Worm (Caenorhabditis elegans) whole organism, young adult: ENCODE results near the gene Y40C5A.4.

ENCODE experiments used
- B0019.2 ChIP-seq: fragments of 200-800 bp; sonication (Bioruptor generic); conservative IDR thresholded peaks from 2 replicates; pipeline ENCODE4 v1.3.6; 2022; ENCODE audit warnings: missing genetic modification reagents, missing genetic modification characterization, missing compliant biosample characterization
- C17E4.6 ChIP-seq: fragments of 200-800 bp; sonication (Bioruptor generic); IDR thresholded peaks from 2 replicates; pipeline ENCODE4 v1.3.6; 2022; ENCODE audit warnings: missing genetic modification reagents, missing genetic modification characterization, missing compliant biosample characterization
- F33H1.4 ChIP-seq: fragments of 200-800 bp; sonication (Bioruptor generic); IDR thresholded peaks from 2 replicates; pipeline ENCODE4 v1.3.6; 2022; ENCODE audit warnings: missing genetic modification reagents, missing genetic modification characterization, missing compliant biosample characterization
- F55B11.4 ChIP-seq: sonication (generic microtip); optimal IDR thresholded peaks from 2 replicates; lab custom pipeline; 2016; ENCODE audit warnings: missing compliant biosample characterization, missing genetic modification characterization, borderline replicate concordance; ENCODE audit not compliant: insufficient read depth
- F57C9.4 ChIP-seq: sonication (generic microtip); optimal IDR thresholded peaks from 2 replicates; lab custom pipeline; 2017; ENCODE audit warnings: mild to moderate bottlenecking, missing genetic modification characterization, missing compliant biosample characterization
- K12H6.12 ChIP-seq: fragments of 200-800 bp; sonication (Bioruptor generic); optimal IDR thresholded peaks from 2 replicates; lab custom pipeline; 2018; ENCODE audit warnings: mild to moderate bottlenecking, missing genetic modification characterization, missing compliant biosample characterization
- T26A5.8 ChIP-seq: sonication (generic microtip); optimal IDR thresholded peaks from 2 replicates; lab custom pipeline; 2016; ENCODE audit warnings: missing genetic modification characterization, missing compliant biosample characterization
- Y53G8AR.9 ChIP-seq: fragments of 200-800 bp; sonication (Bioruptor generic); conservative IDR thresholded peaks from 2 replicates; pipeline ENCODE4 v1.3.6; 2022; ENCODE audit warnings: missing genetic modification reagents, missing genetic modification characterization, missing compliant biosample characterization
- Y56A3A.18 ChIP-seq: fragments of 200-800 bp; sonication (Bioruptor generic); IDR thresholded peaks from 2 replicates; pipeline ENCODE4 v1.3.6; 2022; ENCODE audit warnings: missing genetic modification reagents, missing genetic modification characterization, missing compliant biosample characterization
- Y79H2A.3 ChIP-seq: fragments of 200-800 bp; sonication (Bioruptor generic); conservative IDR thresholded peaks from 2 replicates; pipeline ENCODE4 v1.3.6; 2022; ENCODE audit warnings: missing genetic modification reagents, missing genetic modification characterization, missing compliant biosample characterization
- Y95B8A.8 ChIP-seq: fragments of 200-800 bp; sonication (Bioruptor generic); IDR thresholded peaks from 2 replicates; pipeline ENCODE4 v1.3.6; 2022; ENCODE audit warnings: missing genetic modification reagents, missing genetic modification characterization, missing compliant biosample characterization
- ama-1 ChIP-seq, 3 experiments: fragments of 150-350 bp in 1 of 3; sonication (generic microtip) in 2 of 3; optimal IDR thresholded peaks; 2 replicates each; lab custom pipeline; 2014 to 2018; ENCODE audit warnings: missing biosample characterization in 2 of 3, missing genetic modification characterization in 2 of 3, missing genetic modification reagents in 2 of 3
- atf-7 ChIP-seq: sonication (generic microtip); optimal IDR thresholded peaks from 2 replicates; lab custom pipeline; 2017; ENCODE audit warnings: mild to moderate bottlenecking, missing genetic modification characterization, missing compliant biosample characterization
- athp-1 ChIP-seq: sonication (generic microtip); optimal IDR thresholded peaks from 2 replicates; lab custom pipeline; 2017; ENCODE audit warnings: mild to moderate bottlenecking, missing genetic modification characterization, missing compliant biosample characterization
- attf-3 ChIP-seq: fragments of 200-800 bp; sonication (Bioruptor generic); conservative IDR thresholded peaks from 2 replicates; pipeline ENCODE4 v1.3.6; 2022; ENCODE audit warnings: missing genetic modification reagents, missing genetic modification characterization, missing compliant biosample characterization
- attf-5 ChIP-seq: fragments of 200-800 bp; sonication (Bioruptor generic); optimal IDR thresholded peaks from 2 replicates; lab custom pipeline; 2018; ENCODE audit warnings: mild to moderate bottlenecking, missing genetic modification characterization, missing compliant biosample characterization
- bed-1 ChIP-seq: fragments of 200-800 bp; sonication (Bioruptor generic); IDR thresholded peaks from 2 replicates; pipeline ENCODE4 v1.3.6; 2022; ENCODE audit warnings: missing genetic modification reagents, missing genetic modification characterization, missing compliant biosample characterization
- bed-2 ChIP-seq: fragments of 200-800 bp; sonication (Bioruptor generic); IDR thresholded peaks from 2 replicates; pipeline ENCODE4 v1.3.6; 2022; ENCODE audit warnings: missing genetic modification reagents, missing genetic modification characterization, missing compliant biosample characterization
- cebp-1 ChIP-seq, 2 experiments: fragments of 200-800 bp in 1 of 2; sonication (Bioruptor generic) in 1 of 2; sonication (generic microtip) in 1 of 2; IDR thresholded peaks in 1 of 2; optimal IDR thresholded peaks in 1 of 2; 2 replicates each; pipeline versions ENCODE4 v1.3.6 to Lab custom; 2017 to 2022; ENCODE audit warnings: missing compliant biosample characterization in 2 of 2, missing genetic modification characterization in 2 of 2, mild to moderate bottlenecking in 1 of 2, missing genetic modification reagents in 1 of 2, moderate library complexity in 1 of 2
- ceh-27 ChIP-seq: fragments of 200-800 bp; sonication (Bioruptor generic); optimal IDR thresholded peaks from 2 replicates; lab custom pipeline; 2018; ENCODE audit warnings: mild to moderate bottlenecking, missing genetic modification characterization, moderate library complexity, missing compliant biosample characterization
- chd-7 ChIP-seq: sonication (generic microtip); optimal IDR thresholded peaks from 2 replicates; lab custom pipeline; 2016; ENCODE audit warnings: mild to moderate bottlenecking, missing genetic modification characterization, moderate library complexity, missing compliant biosample characterization
- dpl-1 ChIP-seq: fragments of 150-350 bp; optimal IDR thresholded peaks from 2 replicates; lab custom pipeline; 2014; ENCODE audit warnings: missing biosample characterization, missing genetic modification reagents, missing genetic modification characterization
- egl-44 ChIP-seq: fragments of 200-800 bp; sonication (Bioruptor generic); IDR thresholded peaks from 2 replicates; pipeline ENCODE4 v1.3.6; 2022; ENCODE audit warnings: missing genetic modification reagents, missing genetic modification characterization, missing compliant biosample characterization
- ekl-4 ChIP-seq: fragments of 200-800 bp; sonication (Bioruptor generic); IDR thresholded peaks from 2 replicates; pipeline ENCODE4 v1.3.6; 2022; ENCODE audit warnings: missing genetic modification reagents, missing genetic modification characterization, missing compliant biosample characterization
- ets-4 ChIP-seq: fragments of 200-800 bp; sonication (Bioruptor generic); optimal IDR thresholded peaks from 2 replicates; lab custom pipeline; 2018; ENCODE audit warnings: mild to moderate bottlenecking, missing genetic modification characterization, missing compliant biosample characterization
- him-1 ChIP-seq: sonication (generic microtip); optimal IDR thresholded peaks from 2 replicates; lab custom pipeline; 2016; ENCODE audit warnings: missing genotype, missing genetic modification reagents, missing genetic modification characterization, missing compliant biosample characterization
- hmg-1.2 ChIP-seq: fragments of 200-800 bp; sonication (Bioruptor generic); IDR thresholded peaks from 2 replicates; pipeline ENCODE4 v1.3.6; 2022; ENCODE audit warnings: missing genetic modification reagents, missing genetic modification characterization, missing compliant biosample characterization
- lin-26 ChIP-seq: fragments of 200-800 bp; sonication (Bioruptor generic); IDR thresholded peaks from 2 replicates; pipeline ENCODE4 v1.3.6; 2022; ENCODE audit warnings: missing genetic modification reagents, missing genetic modification characterization, missing compliant biosample characterization
- lsl-1 ChIP-seq: fragments of 200-800 bp; sonication (Bioruptor generic); optimal IDR thresholded peaks from 2 replicates; lab custom pipeline; 2018; ENCODE audit warnings: mild to moderate bottlenecking, missing genetic modification characterization, moderate library complexity, missing compliant biosample characterization
- lsy-27 ChIP-seq: sonication (generic microtip); optimal IDR thresholded peaks from 2 replicates; lab custom pipeline; 2017; ENCODE audit warnings: missing genetic modification characterization, mild to moderate bottlenecking, missing compliant biosample characterization, antibody characterized with exemption, missing genotype, borderline replicate concordance; ENCODE audit not compliant: insufficient read depth
- madf-10 ChIP-seq: sonication (generic microtip); optimal IDR thresholded peaks from 2 replicates; lab custom pipeline; 2016; ENCODE audit warnings: mild to moderate bottlenecking, missing genetic modification characterization, missing compliant biosample characterization
- madf-6 ChIP-seq: fragments of 200-800 bp; sonication (Bioruptor generic); IDR thresholded peaks from 2 replicates; pipeline ENCODE4 v1.3.6; 2022; ENCODE audit warnings: missing genetic modification reagents, missing genetic modification characterization, missing compliant biosample characterization
- mes-4 ChIP-seq: sonication (generic microtip); optimal IDR thresholded peaks from 2 replicates; lab custom pipeline; 2016; ENCODE audit warnings: missing genotype, missing genetic modification characterization, missing compliant biosample characterization
- mxl-1 ChIP-seq: sonication (generic microtip); optimal IDR thresholded peaks from 2 replicates; lab custom pipeline; 2016; ENCODE audit warnings: missing genetic modification characterization, missing compliant biosample characterization
- pha-4 ChIP-seq: fragments of 150-350 bp; sonication (generic microtip); optimal IDR thresholded peaks from 2 replicates; lab custom pipeline; 2014; ENCODE audit warnings: missing biosample characterization, missing genetic modification reagents, missing genetic modification characterization
- sdz-38 ChIP-seq: sonication (generic microtip); optimal IDR thresholded peaks from 2 replicates; lab custom pipeline; 2016; ENCODE audit warnings: missing genotype, missing genetic modification characterization, missing compliant biosample characterization
- sea-2 ChIP-seq: fragments of 200-800 bp; sonication (Bioruptor generic); IDR thresholded peaks from 2 replicates; pipeline ENCODE4 v1.3.6; 2022; ENCODE audit warnings: missing genetic modification characterization, missing compliant biosample characterization
- somi-1 ChIP-seq: fragments of 200-800 bp; sonication (Bioruptor generic); optimal IDR thresholded peaks from 2 replicates; lab custom pipeline; 2018; ENCODE audit warnings: mild to moderate bottlenecking, missing genetic modification characterization, missing compliant biosample characterization
- tbx-9 ChIP-seq: sonication (generic microtip); optimal IDR thresholded peaks from 2 replicates; lab custom pipeline; 2016; ENCODE audit warnings: borderline replicate concordance, missing genetic modification characterization, inconsistent platforms, missing compliant biosample characterization
- tlf-1 ChIP-seq: fragments of 200-800 bp; sonication (Bioruptor generic); optimal IDR thresholded peaks from 2 replicates; lab custom pipeline; 2018; ENCODE audit warnings: mild to moderate bottlenecking, missing genetic modification characterization, missing compliant biosample characterization
- unc-130 ChIP-seq: sonication (generic microtip); optimal IDR thresholded peaks from 2 replicates; lab custom pipeline; 2016; ENCODE audit warnings: missing genetic modification reagents, missing genetic modification characterization, missing compliant biosample characterization
- zfh-2 ChIP-seq: fragments of 200-800 bp; sonication (Bioruptor generic); conservative IDR thresholded peaks from 2 replicates; pipeline ENCODE4 v1.3.6; 2022; ENCODE audit warnings: missing genetic modification reagents, missing genetic modification characterization, missing compliant biosample characterization
- ztf-26 ChIP-seq: sonication (generic microtip); optimal IDR thresholded peaks from 2 replicates; lab custom pipeline; 2017; ENCODE audit warnings: missing genetic modification characterization, missing compliant biosample characterization
- ztf-28 ChIP-seq: fragments of 200-800 bp; sonication (Bioruptor generic); IDR thresholded peaks from 2 replicates; pipeline ENCODE4 v1.3.6; 2022; ENCODE audit warnings: missing genetic modification reagents, missing genetic modification characterization, missing compliant biosample characterization
- ztf-3 ChIP-seq: fragments of 200-800 bp; sonication (Bioruptor generic); optimal IDR thresholded peaks from 2 replicates; lab custom pipeline; 2018; ENCODE audit warnings: mild to moderate bottlenecking, missing genetic modification characterization, missing compliant biosample characterization
- ztf-6 ChIP-seq: fragments of 200-800 bp; sonication (Bioruptor generic); IDR thresholded peaks from 2 replicates; pipeline ENCODE4 v1.3.6; 2022; ENCODE audit warnings: missing genetic modification reagents, missing genetic modification characterization, missing compliant biosample characterization

Y40C5A.4 gene

ce11 chrIV:7313397-7313910 is 51.5 kb downstream of the Y40C5A.4 start, which contains the start of gene rps-8 (continued):
- no peak for TF ChIP-seq attf-3
- TF ChIP-seq mxl-1: no peak
- TF ChIP-seq Y53G8AR.9 (GFP tag; lab: Robert Waterston, UW): no peak
- TF ChIP-seq lin-26: peak; percentile 42; the same call in 1 of the 2 replicates
- TF ChIP-seq madf-6 (GFP tag; lab: Robert Waterston, UW): peak; percentile 15; the same call in 1 of the 2 replicates
- 0 out of 2 replicates have a peak, but pooled peaks have one; percentile 24 for TF ChIP-seq ekl-4 (GFP tag; lab: Robert Waterston, UW)
- no peak for TF ChIP-seq him-1 (tag; lab: Kevin White, UChicago)
- TF ChIP-seq Y95B8A.8 (GFP tag; lab: Robert Waterston, UW): no peak
- no peak for TF ChIP-seq ceh-27
- TF ChIP-seq hmg-1.2 (GFP tag; lab: Robert Waterston, UW): 0 out of 2 replicates have a peak, but pooled peaks have one; percentile 4
- no peak for TF ChIP-seq ets-4 (GFP tag; lab: Kevin White, UChicago)
- peak; percentile 30 for TF ChIP-seq lsl-1
- TF ChIP-seq ztf-3 (GFP tag; lab: Kevin White, UChicago): no peak
- no peak for TF ChIP-seq C17E4.6 (GFP tag; lab: Robert Waterston, UW)
- no peak for TF ChIP-seq somi-1
- no peak for TF ChIP-seq ama-1 (optimal IDR thresholded peaks at IDR 0.05; lab: Kevin White, UChicago)
- TF ChIP-seq ama-1 (GFP tag; optimal IDR thresholded peaks at IDR 0.05; lab: Kevin White, UChicago): no peak
- TF ChIP-seq atf-7: no peak
- no peak for TF ChIP-seq ztf-6 (GFP tag; lab: Robert Waterston, UW)

ce11 chrIV:7312620-7313194 is 52.2 kb downstream of the Y40C5A.4 start:
- no peak for TF ChIP-seq athp-1 (tag; lab: Kevin White, UChicago)
- TF ChIP-seq mes-4 (tag; lab: Kevin White, UChicago): no peak
- TF ChIP-seq madf-10 (tag; lab: Kevin White, UChicago): no peak
- TF ChIP-seq bed-2 (GFP tag; lab: Robert Waterston, UW): no peak
- no peak for TF ChIP-seq tlf-1 (GFP tag; lab: Kevin White, UChicago)
- TF ChIP-seq T26A5.8 (tag; lab: Kevin White, UChicago): no peak
- no peak for TF ChIP-seq F55B11.4
- no peak for TF ChIP-seq chd-7 (tag; lab: Kevin White, UChicago)
- 0 out of 2 replicates have a peak, but pooled peaks have one; percentile 23 for TF ChIP-seq bed-1 (GFP tag; lab: Robert Waterston, UW)
- TF ChIP-seq B0019.2: no peak
- TF ChIP-seq attf-3: no peak
- TF ChIP-seq Y79H2A.3: no peak
- TF ChIP-seq Y56A3A.18: no peak
- TF ChIP-seq F57C9.4 (tag; lab: Kevin White, UChicago): no peak
- TF ChIP-seq lsy-27: no peak
- no peak for TF ChIP-seq sdz-38 (tag; lab: Kevin White, UChicago)
- peak; percentile 40 for TF ChIP-seq F33H1.4 (GFP tag; lab: Robert Waterston, UW)
- TF ChIP-seq zfh-2 (GFP tag; lab: Robert Waterston, UW): no peak
- no peak for TF ChIP-seq ztf-28 (GFP tag; lab: Robert Waterston, UW)
- no peak for TF ChIP-seq ztf-26 (tag; lab: Kevin White, UChicago)
- no peak for TF ChIP-seq egl-44 (GFP tag; lab: Robert Waterston, UW)
- TF ChIP-seq dpl-1 (GFP tag; lab: Kevin White, UChicago): no peak
- TF ChIP-seq K12H6.12 (tag; lab: Kevin White, UChicago): no peak
- TF ChIP-seq sea-2 (GFP tag; lab: Robert Waterston, UW): no peak
- peak; percentile 71; the same call in 1 of the 2 replicates for TF ChIP-seq ekl-4 (GFP tag; lab: Robert Waterston, UW)
- no peak for TF ChIP-seq ztf-3 (GFP tag; lab: Kevin White, UChicago)
- TF ChIP-seq tbx-9 (tag; lab: Kevin White, UChicago): no peak
- TF ChIP-seq ztf-6 (GFP tag; lab: Robert Waterston, UW): no peak
- peak; percentile 31 for TF ChIP-seq unc-130
- no peak for TF ChIP-seq attf-5 (GFP tag; lab: Kevin White, UChicago)
- TF ChIP-seq cebp-1 (GFP tag; IDR thresholded peaks at IDR 0.05; lab: Robert Waterston, UW): no peak
- no peak for TF ChIP-seq cebp-1 (tag; optimal IDR thresholded peaks at IDR 0.05; lab: Kevin White, UChicago)
- no peak for TF ChIP-seq pha-4 (tag; lab: Kevin White, UChicago)
